Fruit fly (Drosophila melanogaster) whole organism, embryonic: ENCODE measurements around the gene CG42676.
A peak's percentile ranks its signal among the peaks of the same experiment; 100 is the strongest.

ENCODE experiments used
- Abd-B ChIP-seq: fragments of 200-800 bp; sonication (Bioruptor generic); optimal IDR thresholded peaks from 2 replicates; lab custom pipeline; 2018; ENCODE audit warnings: missing biosample characterization, mild to moderate bottlenecking, missing genetic modification characterization, moderate library complexity
- B-H1 ChIP-seq: fragments of 200-800 bp; sonication (Bioruptor generic); IDR thresholded peaks from 3 replicates; pipeline ENCODE4 v1.3.6; 2022; ENCODE audit warnings: missing biosample characterization, missing genetic modification characterization
- C15 ChIP-seq: fragments of 200-800 bp; sonication (Bioruptor generic); IDR thresholded peaks from 3 replicates; pipeline ENCODE4 v1.3.6; 2022; ENCODE audit warnings: missing biosample characterization, missing genetic modification characterization
- CG10366 ChIP-seq: fragments of 200-800 bp; sonication (Bioruptor generic); IDR thresholded peaks from 2 replicates; pipeline ENCODE4 v1.3.6; 2022; ENCODE audit warnings: missing biosample characterization, missing genetic modification characterization
- CG10543 ChIP-seq: fragments of 200-800 bp; sonication (Bioruptor generic); optimal IDR thresholded peaks from 3 replicates; lab custom pipeline; 2017; ENCODE audit warnings: missing biosample characterization, mild to moderate bottlenecking, missing genetic modification characterization, moderate library complexity
- CG10565 ChIP-seq: fragments of 200-800 bp; sonication (Bioruptor generic); optimal IDR thresholded peaks from 3 replicates; lab custom pipeline; 2016; ENCODE audit warnings: missing biosample characterization, mild to moderate bottlenecking, missing genetic modification characterization
- CG11696 ChIP-seq: fragments of 200-800 bp; sonication (Bioruptor generic); IDR thresholded peaks from 2 replicates; pipeline ENCODE4 v1.3.6; 2022; ENCODE audit warnings: missing biosample characterization, missing genetic modification characterization
- CG15479 ChIP-seq: fragments of 200-800 bp; sonication (Bioruptor generic); optimal IDR thresholded peaks from 3 replicates; lab custom pipeline; 2019; ENCODE audit warnings: missing biosample characterization, mild to moderate bottlenecking, missing genetic modification characterization, moderate library complexity
- CG17802 ChIP-seq: fragments of 200-800 bp; sonication (Bioruptor generic); optimal IDR thresholded peaks from 2 replicates; lab custom pipeline; 2018; ENCODE audit warnings: missing biosample characterization, mild to moderate bottlenecking, missing genetic modification characterization, moderate library complexity
- CG31388 ChIP-seq: fragments of 200-800 bp; sonication (Bioruptor generic); optimal IDR thresholded peaks from 2 replicates; lab custom pipeline; 2016; ENCODE audit warnings: missing biosample characterization, missing genetic modification characterization
- CG31441 ChIP-seq: fragments of 200-800 bp; sonication (Bioruptor generic); IDR thresholded peaks from 2 replicates; pipeline ENCODE4 v1.3.6; 2022; ENCODE audit warnings: missing biosample characterization, missing genetic modification characterization
- CG3281 ChIP-seq: fragments of 200-800 bp; sonication (Bioruptor generic); optimal IDR thresholded peaks from 3 replicates; lab custom pipeline; 2017; ENCODE audit warnings: missing biosample characterization, mild to moderate bottlenecking, missing genetic modification characterization
- CG3407 ChIP-seq: fragments of 200-800 bp; sonication (Bioruptor generic); optimal IDR thresholded peaks from 2 replicates; lab custom pipeline; 2018; ENCODE audit warnings: missing biosample characterization, mild to moderate bottlenecking, missing genetic modification characterization
- CG3838 ChIP-seq: fragments of 200-800 bp; sonication (Bioruptor generic); optimal IDR thresholded peaks from 3 replicates; lab custom pipeline; 2016; ENCODE audit warnings: missing biosample characterization, missing genetic modification characterization
- CG4360 ChIP-seq: fragments of 200-800 bp; sonication (Bioruptor generic); IDR thresholded peaks from 2 replicates; pipeline ENCODE4 v1.3.6; 2022; ENCODE audit warnings: missing biosample characterization, missing genetic modification characterization
- CG4617 ChIP-seq: fragments of 200-800 bp; sonication (Bioruptor generic); optimal IDR thresholded peaks from 3 replicates; lab custom pipeline; 2016; ENCODE audit warnings: missing biosample characterization, missing genetic modification characterization, borderline replicate concordance
- CG6175 ChIP-seq: fragments of 200-800 bp; sonication (Bioruptor generic); IDR thresholded peaks from 3 replicates; pipeline ENCODE4 v1.3.6; 2022; ENCODE audit warnings: missing biosample characterization, missing genetic modification characterization
- CG6689 ChIP-seq: fragments of 200-800 bp; sonication (Bioruptor generic); IDR thresholded peaks from 2 replicates; pipeline ENCODE4 v1.3.6; 2022; ENCODE audit warnings: missing biosample characterization, missing genetic modification characterization
- CG7372 ChIP-seq: fragments of 200-800 bp; sonication (Bioruptor generic); IDR thresholded peaks from 2 replicates; pipeline ENCODE4 v1.3.6; 2022; ENCODE audit warnings: missing biosample characterization, missing genetic modification characterization
- CG8089 ChIP-seq: fragments of 200-800 bp; sonication (Bioruptor generic); optimal IDR thresholded peaks from 3 replicates; lab custom pipeline; 2016; ENCODE audit warnings: missing biosample characterization, missing genetic modification characterization
- HLH3B ChIP-seq: fragments of 200-800 bp; sonication (Bioruptor generic); IDR thresholded peaks from 2 replicates; pipeline ENCODE4 v1.3.6; 2022; ENCODE audit warnings: missing biosample characterization, missing genetic modification characterization
- Lpt ChIP-seq: fragments of >200 bp; optimal IDR thresholded peaks from 2 replicates; lab custom pipeline; 2018; ENCODE audit warnings: missing biosample characterization, missing genetic modification characterization
- NfI ChIP-seq: fragments of 200-800 bp; sonication (Bioruptor generic); optimal IDR thresholded peaks from 3 replicates; lab custom pipeline; 2018; ENCODE audit warnings: missing biosample characterization, mild to moderate bottlenecking, missing genetic modification characterization, moderate library complexity
- Optix ChIP-seq: fragments of 200-800 bp; sonication (Bioruptor generic); IDR thresholded peaks from 3 replicates; pipeline ENCODE4 v1.3.6; 2022; ENCODE audit warnings: missing biosample characterization, missing genetic modification characterization
- Stat92E ChIP-seq, 3 experiments: fragments of >200 bp in 2 of 3; fragments of 200-800 bp in 1 of 3; sonication (Bioruptor generic) in 1 of 3; optimal IDR thresholded peaks; 2 replicates each; lab custom pipeline; 2017 to 2019; ENCODE audit warnings: missing biosample characterization in 3 of 3, missing genetic modification characterization in 3 of 3, mild to moderate bottlenecking in 1 of 3, moderate library complexity in 1 of 3
- Usf ChIP-seq: fragments of 200-800 bp; sonication (Bioruptor generic); optimal IDR thresholded peaks from 2 replicates; lab custom pipeline; 2017; ENCODE audit warnings: missing genotype, missing biosample characterization, missing genetic modification characterization
- Xrp1 ChIP-seq: fragments of 200-800 bp; sonication (Bioruptor generic); IDR thresholded peaks from 2 replicates; pipeline ENCODE4 v1.3.6; 2022; ENCODE audit warnings: missing biosample characterization, missing genetic modification characterization
- ara ChIP-seq: fragments of 200-800 bp; sonication (Bioruptor generic); IDR thresholded peaks from 2 replicates; pipeline ENCODE4 v1.3.6; 2022; ENCODE audit warnings: missing biosample characterization, missing genetic modification characterization
- en ChIP-seq: fragments of 200-800 bp; sonication (Bioruptor generic); optimal IDR thresholded peaks from 2 replicates; lab custom pipeline; 2016; ENCODE audit warnings: missing biosample characterization, missing genetic modification characterization
- fru ChIP-seq: fragments of >200 bp; optimal IDR thresholded peaks from 2 replicates; lab custom pipeline; 2017
- grn ChIP-seq: fragments of 200-800 bp; sonication (Bioruptor generic); optimal IDR thresholded peaks from 3 replicates; lab custom pipeline; 2017; ENCODE audit warnings: missing biosample characterization, missing genetic modification characterization
- hb ChIP-seq: fragments of 200-800 bp; sonication (Bioruptor generic); IDR thresholded peaks from 3 replicates; pipeline ENCODE4 v1.3.6; 2022; ENCODE audit warnings: missing biosample characterization, missing genetic modification characterization; ENCODE audit not compliant: partially characterized antibody
- hkb ChIP-seq, 2 experiments: fragments of 200-800 bp in 1 of 2; fragments of >200 bp in 1 of 2; sonication (Bioruptor generic) in 1 of 2; IDR thresholded peaks in 1 of 2; optimal IDR thresholded peaks in 1 of 2; 2 replicates each; pipeline versions ENCODE4 v1.3.6 to Lab custom; 2017 to 2022; ENCODE audit warnings: missing biosample characterization in 1 of 2, missing genetic modification characterization in 1 of 2
- ken ChIP-seq: fragments of 200-800 bp; sonication (Bioruptor generic); IDR thresholded peaks from 3 replicates; pipeline ENCODE4 v1.3.6; 2022; ENCODE audit warnings: missing biosample characterization, missing genetic modification characterization
- mirr ChIP-seq: fragments of 200-800 bp; sonication (Bioruptor generic); optimal IDR thresholded peaks from 3 replicates; lab custom pipeline; 2018; ENCODE audit warnings: missing biosample characterization, mild to moderate bottlenecking, missing genetic modification characterization
- oc ChIP-seq: fragments of 200-800 bp; sonication (Bioruptor generic); optimal IDR thresholded peaks from 2 replicates; lab custom pipeline; 2018; ENCODE audit warnings: missing biosample characterization, mild to moderate bottlenecking, missing genetic modification characterization, moderate library complexity
- pb ChIP-seq: fragments of 200-800 bp; sonication (Bioruptor generic); optimal IDR thresholded peaks from 3 replicates; lab custom pipeline; 2016; ENCODE audit warnings: missing biosample characterization, missing genetic modification characterization
- pzg ChIP-seq: fragments of 200-800 bp; sonication (Bioruptor generic); optimal IDR thresholded peaks from 3 replicates; lab custom pipeline; 2018; ENCODE audit warnings: missing biosample characterization, mild to moderate bottlenecking, missing genetic modification characterization, moderate library complexity
- sd ChIP-seq: fragments of 200-800 bp; sonication (Bioruptor generic); optimal IDR thresholded peaks from 3 replicates; lab custom pipeline; 2018; ENCODE audit warnings: missing biosample characterization, mild to moderate bottlenecking, missing genetic modification characterization, moderate library complexity
- slp2 ChIP-seq: fragments of 200-800 bp; sonication (Bioruptor generic); optimal IDR thresholded peaks from 2 replicates; lab custom pipeline; 2016; ENCODE audit warnings: missing biosample characterization, missing genetic modification characterization
- sob ChIP-seq: fragments of 200-800 bp; sonication (Bioruptor generic); IDR thresholded peaks from 2 replicates; pipeline ENCODE4 v1.3.6; 2022; ENCODE audit warnings: missing biosample characterization, missing genetic modification characterization
- stc ChIP-seq: fragments of 200-800 bp; sonication (Bioruptor generic); IDR thresholded peaks from 2 replicates; pipeline ENCODE4 v1.3.6; 2022; ENCODE audit warnings: missing biosample characterization, missing genetic modification characterization
- stwl ChIP-seq: fragments of 200-800 bp; sonication (Bioruptor generic); optimal IDR thresholded peaks from 3 replicates; lab custom pipeline; 2018; ENCODE audit warnings: missing biosample characterization, mild to moderate bottlenecking, missing genetic modification characterization, moderate library complexity
- tll ChIP-seq, 2 experiments: fragments of 200-800 bp in 1 of 2; fragments of >200 bp in 1 of 2; sonication (Bioruptor generic) in 1 of 2; optimal IDR thresholded peaks; 2 replicates each; lab custom pipeline; 2017 to 2019; ENCODE audit warnings: missing biosample characterization in 2 of 2, missing genetic modification characterization in 2 of 2, mild to moderate bottlenecking in 1 of 2, moderate library complexity in 1 of 2
- twi ChIP-seq: fragments of 200-800 bp; optimal IDR thresholded peaks from 2 replicates; lab custom pipeline; 2019; ENCODE audit warnings: missing biosample characterization, mild to moderate bottlenecking, missing genetic modification characterization, moderate library complexity
- wdn ChIP-seq: fragments of 200-800 bp; sonication (Bioruptor generic); IDR thresholded peaks from 2 replicates; pipeline ENCODE4 v1.3.6; 2022; ENCODE audit warnings: missing biosample characterization, missing genetic modification characterization
- z ChIP-seq: fragments of 200-800 bp; sonication (Bioruptor generic); IDR thresholded peaks from 3 replicates; pipeline ENCODE4 v1.3.6; 2022; ENCODE audit warnings: missing biosample characterization, missing genetic modification characterization
- zen ChIP-seq: fragments of 200-800 bp; sonication (Bioruptor generic); optimal IDR thresholded peaks from 3 replicates; lab custom pipeline; 2018; ENCODE audit warnings: missing biosample characterization, mild to moderate bottlenecking, missing genetic modification characterization, moderate library complexity

Gene CG42676

dm6 chr3L:1771658-1772057 is 31.2 kb upstream of the CG42676 start, which contains the start of gene Dhc62B:
Dhc62B (minus strand) TSS chr3L:1771758.
- TF ChIP-seq hb (GFP tag; lab: Robert Waterston, UW) (no peak), CG6689 (GFP tag; lab: Robert Waterston, UW) (no peak), C15 (GFP tag; lab: Robert Waterston, UW) (no peak), CG6175 (no peak), CG4360 (GFP tag; lab: Robert Waterston, UW) (no peak), CG7372 (no peak), ara (GFP tag; lab: Robert Waterston, UW) (no peak), CG10543 (no peak), sd (no peak), CG31441 (no peak), B-H1 (no peak), Optix (no peak), Usf (GFP tag; lab: Kevin White, UChicago) (no peak)

- TF ChIP-seq stwl (no peak), CG15479 (GFP tag; lab: Kevin White, UChicago) (peak; percentile 84), zen (tag; lab: Kevin White, UChicago) (peak; percentile 72), stc (GFP tag; lab: Robert Waterston, UW) (no peak), mirr (no peak), Xrp1 (no peak), grn (no peak), CG3281 (GFP tag; lab: Kevin White, UChicago) (no peak), CG8089 (no peak), CG3407 (GFP tag; lab: Kevin White, UChicago) (no peak), fru (lab: Kevin White, UChicago) (no peak)
These were observed 30.3 kb upstream of the CG42676 start for dm6 chr3L:1772593-1772992.

- peak; percentile 81 for TF ChIP-seq slp2 (GFP tag; lab: Kevin White, UChicago)
- peak; percentile 41 for TF ChIP-seq CG31388
- TF ChIP-seq sob (GFP tag; lab: Robert Waterston, UW), result peak; percentile 99
- peak; percentile 97 for TF ChIP-seq wdn (GFP tag; lab: Robert Waterston, UW)
- peak; percentile 96 for TF ChIP-seq twi (tag; lab: Kevin White, UChicago)
- TF ChIP-seq hkb (optimal IDR thresholded peaks at IDR 0.05; lab: Kevin White, UChicago), result no peak
- TF ChIP-seq hkb (GFP tag; IDR thresholded peaks at IDR 0.05; lab: Robert Waterston, UW), result peak; percentile 98
- no peak for TF ChIP-seq tll (GFP tag; optimal IDR thresholded peaks at IDR 0.05; lab: Kevin White, UChicago)
- TF ChIP-seq pzg (GFP tag; lab: Kevin White, UChicago), result peak; percentile 23
- peak; percentile 68 for TF ChIP-seq CG8089
- peak; percentile 26 for TF ChIP-seq en (GFP tag; lab: Kevin White, UChicago)
- peak; percentile 79 for TF ChIP-seq CG3838
- peak; percentile 99 for TF ChIP-seq CG10366 (GFP tag; lab: Robert Waterston, UW)
- peak; percentile 75 for TF ChIP-seq CG11696 (GFP tag; lab: Robert Waterston, UW)
- TF ChIP-seq ken, result peak; percentile 97
- TF ChIP-seq Abd-B, result peak; percentile 98
- peak; percentile 98 for TF ChIP-seq NfI (GFP tag; lab: Kevin White, UChicago)
- peak; percentile 5 for TF ChIP-seq CG10565 (GFP tag; lab: Kevin White, UChicago)
- TF ChIP-seq pb (GFP tag; lab: Kevin White, UChicago), result no peak
- peak; percentile 97 for TF ChIP-seq HLH3B
- TF ChIP-seq Lpt (GFP tag; lab: Kevin White, UChicago), result no peak
- TF ChIP-seq oc, result peak; percentile 99
- no peak for TF ChIP-seq z (GFP tag; lab: Robert Waterston, UW)
- peak; percentile 91 for TF ChIP-seq CG4617 (GFP tag; lab: Kevin White, UChicago)
- peak in 1 of 3 experiments; percentile 95 for TF ChIP-seq Stat92E (GFP tag; optimal IDR thresholded peaks at IDR 0.05; lab: Kevin White, UChicago)
- TF ChIP-seq CG17802 (tag; lab: Kevin White, UChicago), result peak; percentile 47
These were observed 27.9 kb upstream of the CG42676 start, which contains the start of the genes CG13933 and PolD2 for dm6 chr3L:1774713-1775648. CG13933 (minus strand) TSS chr3L:1775147. PolD2 (plus strand) TSS chr3L:1775633.
